Worm (Caenorhabditis elegans): ENCODE data around the gene gmeb-2.

- TF ChIP-seq lin-13 (GFP tag; optimal IDR thresholded peaks at IDR 0.05) (no peak), nhr-76 (tag; optimal IDR thresholded peaks at IDR 0.05) (no peak), ztf-4 (tag; optimal IDR thresholded peaks at IDR 0.05) (no peak), egl-27 (tag; optimal IDR thresholded peaks at IDR 0.05) (no peak), aly-2 (tag; optimal IDR thresholded peaks at IDR 0.05) (no peak), lsy-2 (tag; optimal IDR thresholded peaks at IDR 0.05) (no peak), nhr-12 (tag; optimal IDR thresholded peaks at IDR 0.05) (no peak), fos-1 (tag; optimal IDR thresholded peaks at IDR 0.05) (no peak), fkh-10 (GFP tag; optimal IDR thresholded peaks at IDR 0.05) (no peak), ama-1 (optimal IDR thresholded peaks at IDR 0.05) (no peak), lir-3 (tag; optimal IDR thresholded peaks at IDR 0.05; ENCODE audit: poor library complexity) (no peak)
Observed at ce11 chrX:15848867-15849266, 30.0 kb upstream of the gmeb-2 start.
